Fruit fly (Drosophila melanogaster) whole organism, embryonic: ENCODE results near the gene Ac76E.

Experiments used
- Atf6 ChIP-seq: fragments of 200-800 bp; sonication (Bioruptor generic); IDR thresholded peaks from 2 replicates; pipeline ENCODE4 v1.3.6; 2022; ENCODE audit warnings: missing biosample characterization, missing genetic modification characterization
- B-H2 ChIP-seq: fragments of 200-800 bp; sonication (Bioruptor generic); optimal IDR thresholded peaks from 2 replicates; lab custom pipeline; 2018; ENCODE audit warnings: missing biosample characterization, mild to moderate bottlenecking, missing genetic modification characterization
- Blimp-1 ChIP-seq: fragments of 200-800 bp; sonication (Bioruptor generic); optimal IDR thresholded peaks from 3 replicates; lab custom pipeline; 2018; ENCODE audit warnings: missing biosample characterization, missing genetic modification characterization, mild to moderate bottlenecking, moderate library complexity, missing genetic modification reagents
- CG11696 ChIP-seq: fragments of 200-800 bp; sonication (Bioruptor generic); IDR thresholded peaks from 2 replicates; pipeline ENCODE4 v1.3.6; 2022; ENCODE audit warnings: missing biosample characterization, missing genetic modification characterization
- CG13624 ChIP-seq: fragments of 200-800 bp; sonication (Bioruptor generic); optimal IDR thresholded peaks from 2 replicates; lab custom pipeline; 2016; ENCODE audit warnings: missing biosample characterization, missing genetic modification characterization
- CG15073 ChIP-seq: fragments of 200-800 bp; sonication (Bioruptor generic); optimal IDR thresholded peaks from 2 replicates; lab custom pipeline; 2016; ENCODE audit warnings: missing biosample characterization, missing genetic modification characterization
- CG15479 ChIP-seq: fragments of 200-800 bp; sonication (Bioruptor generic); optimal IDR thresholded peaks from 3 replicates; lab custom pipeline; 2019; ENCODE audit warnings: missing biosample characterization, mild to moderate bottlenecking, missing genetic modification characterization, moderate library complexity
- CG17385 ChIP-seq: fragments of 200-800 bp; sonication (Bioruptor generic); optimal IDR thresholded peaks from 3 replicates; lab custom pipeline; 2018; ENCODE audit warnings: missing biosample characterization, mild to moderate bottlenecking, missing genetic modification characterization
- CG1792 ChIP-seq: fragments of 200-800 bp; sonication (Bioruptor generic); optimal IDR thresholded peaks from 2 replicates; lab custom pipeline; 2016; ENCODE audit warnings: missing biosample characterization, missing genetic modification characterization
- CG18011 ChIP-seq: fragments of 200-800 bp; sonication (Bioruptor generic); optimal IDR thresholded peaks from 2 replicates; lab custom pipeline; 2017; ENCODE audit warnings: missing biosample characterization, missing genetic modification characterization, mild to moderate bottlenecking, moderate library complexity, missing genotype
- CG1832 ChIP-seq: fragments of 200-800 bp; sonication (Bioruptor generic); optimal IDR thresholded peaks from 2 replicates; lab custom pipeline; 2017; ENCODE audit warnings: missing biosample characterization, mild to moderate bottlenecking, missing genetic modification characterization, inconsistent platforms
- CG18764 ChIP-seq: fragments of 200-800 bp; sonication (Bioruptor generic); optimal IDR thresholded peaks from 3 replicates; lab custom pipeline; 2016; ENCODE audit warnings: missing biosample characterization, missing genetic modification characterization
- CG2129 ChIP-seq: fragments of 200-800 bp; sonication (Bioruptor generic); IDR thresholded peaks from 2 replicates; pipeline ENCODE4 v1.3.6; 2022; ENCODE audit warnings: missing biosample characterization, missing genetic modification characterization; ENCODE audit not compliant: partially characterized antibody
- CG2199 ChIP-seq: fragments of 200-800 bp; sonication (Bioruptor generic); IDR thresholded peaks from 3 replicates; pipeline ENCODE4 v1.3.6; 2022; ENCODE audit warnings: missing biosample characterization, missing genetic modification characterization
- CG2202 ChIP-seq: fragments of 200-800 bp; sonication (Bioruptor generic); optimal IDR thresholded peaks from 2 replicates; lab custom pipeline; 2018; ENCODE audit warnings: missing biosample characterization, mild to moderate bottlenecking, missing genetic modification characterization
- CG2678 ChIP-seq: fragments of 200-800 bp; sonication (Bioruptor generic); optimal IDR thresholded peaks from 3 replicates; lab custom pipeline; 2019; ENCODE audit warnings: missing biosample characterization, mild to moderate bottlenecking, missing genetic modification characterization, moderate library complexity
- CG32532 ChIP-seq: fragments of 200-800 bp; sonication (Bioruptor generic); IDR thresholded peaks from 2 replicates; pipeline ENCODE4 v1.3.6; 2022; ENCODE audit warnings: missing biosample characterization, missing genetic modification characterization
- CG3847 ChIP-seq: fragments of 200-800 bp; sonication (Bioruptor generic); IDR thresholded peaks from 2 replicates; pipeline ENCODE4 v1.3.6; 2022; ENCODE audit warnings: missing biosample characterization, missing genetic modification characterization
- CG6254 ChIP-seq: fragments of 200-800 bp; sonication (Bioruptor generic); optimal IDR thresholded peaks from 3 replicates; lab custom pipeline; 2017; ENCODE audit warnings: mild to moderate bottlenecking, missing biosample characterization, missing genetic modification reagents, missing genetic modification characterization
- CG7745 ChIP-seq: fragments of 200-800 bp; sonication (Bioruptor generic); optimal IDR thresholded peaks from 2 replicates; lab custom pipeline; 2018; ENCODE audit warnings: missing biosample characterization, mild to moderate bottlenecking, missing genetic modification characterization, moderate library complexity
- CG8765 ChIP-seq: fragments of 200-800 bp; sonication (Bioruptor generic); IDR thresholded peaks from 2 replicates; pipeline ENCODE4 v1.3.6; 2022; ENCODE audit warnings: missing biosample characterization, missing genetic modification characterization
- CG8944 ChIP-seq: fragments of 200-800 bp; sonication (Bioruptor generic); optimal IDR thresholded peaks from 3 replicates; lab custom pipeline; 2016; ENCODE audit warnings: missing biosample characterization, missing genetic modification characterization
- Dek ChIP-seq: fragments of 200-800 bp; sonication (Bioruptor generic); optimal IDR thresholded peaks from 3 replicates; lab custom pipeline; 2019; ENCODE audit warnings: missing biosample characterization, mild to moderate bottlenecking, missing genetic modification characterization, moderate library complexity
- Dll ChIP-seq: fragments of 200-800 bp; sonication (Bioruptor generic); IDR thresholded peaks from 4 replicates; pipeline ENCODE4 v1.3.6; 2022; ENCODE audit warnings: missing biosample characterization, missing genetic modification characterization; ENCODE audit not compliant: partially characterized antibody
- Hey ChIP-seq: fragments of 200-800 bp; sonication (Bioruptor generic); optimal IDR thresholded peaks from 3 replicates; lab custom pipeline; 2018; ENCODE audit warnings: missing biosample characterization, mild to moderate bottlenecking, missing genetic modification characterization
- Hr3 ChIP-seq: fragments of 200-800 bp; sonication (Bioruptor generic); optimal IDR thresholded peaks from 3 replicates; lab custom pipeline; 2016; ENCODE audit warnings: missing biosample characterization, missing genetic modification characterization
- Hr39 ChIP-seq: fragments of >200 bp; optimal IDR thresholded peaks from 2 replicates; lab custom pipeline; 2017
- Kr ChIP-seq: fragments of 200-800 bp; sonication (Bioruptor generic); optimal IDR thresholded peaks from 2 replicates; lab custom pipeline; 2017; ENCODE audit warnings: missing biosample characterization, mild to moderate bottlenecking, missing genetic modification characterization
- Lhr ChIP-seq: fragments of 200-800 bp; sonication (Bioruptor generic); optimal IDR thresholded peaks from 3 replicates; lab custom pipeline; 2017; ENCODE audit warnings: mild to moderate bottlenecking, missing biosample characterization, missing genetic modification reagents, missing genetic modification characterization
- Lpt ChIP-seq: fragments of >200 bp; optimal IDR thresholded peaks from 2 replicates; lab custom pipeline; 2018; ENCODE audit warnings: missing biosample characterization, missing genetic modification characterization
- NC2α ChIP-seq: fragments of 200-800 bp; sonication (Bioruptor generic); optimal IDR thresholded peaks from 2 replicates; lab custom pipeline; 2016; ENCODE audit warnings: missing biosample characterization, missing genetic modification characterization
- Trl ChIP-seq, 3 experiments: fragments of >200 bp in 2 of 3; fragments of 200-800 bp in 1 of 3; sonication (Bioruptor generic) in 1 of 3; optimal IDR thresholded peaks; 2 replicates in 1 of 3; 3 replicates in 2 of 3; lab custom pipeline; 2016 to 2017; ENCODE audit warnings: missing biosample characterization in 1 of 3, missing genetic modification characterization in 1 of 3
- Xrp1 ChIP-seq: fragments of 200-800 bp; sonication (Bioruptor generic); IDR thresholded peaks from 2 replicates; pipeline ENCODE4 v1.3.6; 2022; ENCODE audit warnings: missing biosample characterization, missing genetic modification characterization
- br ChIP-seq: fragments of >200 bp; optimal IDR thresholded peaks from 2 replicates; lab custom pipeline; 2017
- crc ChIP-seq: fragments of 200-800 bp; sonication (Bioruptor generic); optimal IDR thresholded peaks from 2 replicates; lab custom pipeline; 2016; ENCODE audit warnings: missing biosample characterization, missing genetic modification characterization
- dati ChIP-seq: fragments of 200-800 bp; sonication (Bioruptor generic); IDR thresholded peaks from 2 replicates; pipeline ENCODE4 v1.3.6; 2022; ENCODE audit warnings: missing biosample characterization, missing genetic modification characterization
- dm ChIP-seq: fragments of 200-800 bp; sonication (Bioruptor generic); optimal IDR thresholded peaks from 3 replicates; lab custom pipeline; 2016; ENCODE audit warnings: missing biosample characterization, missing genetic modification characterization
- esg ChIP-seq: fragments of 200-800 bp; sonication (Bioruptor generic); conservative IDR thresholded peaks from 2 replicates; pipeline ENCODE4 v1.3.6; 2022; ENCODE audit warnings: missing biosample characterization, missing genetic modification characterization
- fru ChIP-seq: fragments of >200 bp; optimal IDR thresholded peaks from 2 replicates; lab custom pipeline; 2017
- gcm ChIP-seq: fragments of 200-800 bp; sonication (Bioruptor generic); optimal IDR thresholded peaks from 2 replicates; lab custom pipeline; 2019; ENCODE audit warnings: missing biosample characterization, mild to moderate bottlenecking, missing genetic modification characterization, moderate library complexity
- gfzf ChIP-seq: fragments of 200-800 bp; sonication (Bioruptor generic); optimal IDR thresholded peaks from 2 replicates; lab custom pipeline; 2016; ENCODE audit warnings: missing biosample characterization, mild to moderate bottlenecking, missing genetic modification characterization, moderate library complexity
- gt ChIP-seq: fragments of 200-800 bp; sonication (Bioruptor generic); IDR thresholded peaks from 2 replicates; pipeline ENCODE4 v1.3.6; 2022; ENCODE audit warnings: missing biosample characterization, missing genetic modification characterization
- ham ChIP-seq: fragments of 200-800 bp; sonication (Bioruptor generic); IDR thresholded peaks from 2 replicates; pipeline ENCODE4 v1.3.6; 2022; ENCODE audit warnings: missing biosample characterization, missing genetic modification characterization
- lov ChIP-seq, 2 experiments: fragments of 200-800 bp in 1 of 2; fragments of >200 bp in 1 of 2; sonication (Bioruptor generic) in 1 of 2; IDR thresholded peaks in 1 of 2; optimal IDR thresholded peaks in 1 of 2; 2 replicates in 1 of 2; 3 replicates in 1 of 2; pipeline versions ENCODE4 v1.3.6 to Lab custom; 2017 to 2022; ENCODE audit warnings: missing biosample characterization in 1 of 2, missing genetic modification characterization in 1 of 2
- schlank ChIP-seq: fragments of 200-800 bp; sonication (Bioruptor generic); optimal IDR thresholded peaks from 2 replicates; lab custom pipeline; 2018; ENCODE audit warnings: missing biosample characterization, mild to moderate bottlenecking, missing genetic modification characterization
- stwl ChIP-seq: fragments of 200-800 bp; sonication (Bioruptor generic); optimal IDR thresholded peaks from 3 replicates; lab custom pipeline; 2018; ENCODE audit warnings: missing biosample characterization, mild to moderate bottlenecking, missing genetic modification characterization, moderate library complexity
- tin ChIP-seq: fragments of 200-800 bp; sonication (Bioruptor generic); optimal IDR thresholded peaks from 3 replicates; lab custom pipeline; 2016; ENCODE audit warnings: missing biosample characterization, missing genetic modification characterization
- twi ChIP-seq: fragments of 200-800 bp; optimal IDR thresholded peaks from 2 replicates; lab custom pipeline; 2019; ENCODE audit warnings: missing biosample characterization, mild to moderate bottlenecking, missing genetic modification characterization, moderate library complexity
- unc-4 ChIP-seq: fragments of 200-800 bp; sonication (Bioruptor generic); IDR thresholded peaks from 2 replicates; pipeline ENCODE4 v1.3.6; 2022; ENCODE audit warnings: missing biosample characterization, missing genetic modification characterization; ENCODE audit not compliant: partially characterized antibody

Ac76E gene

dm6 chr3L:19906780-19907705 is 32.0 kb upstream of the Ac76E start (continued):
- TF ChIP-seq gcm (GFP tag; lab: Kevin White, UChicago) (peak; percentile 43), CG1792 (GFP tag; lab: Kevin White, UChicago) (peak; percentile 64), crc (GFP tag; lab: Kevin White, UChicago) (no peak), CG17385 (GFP tag; lab: Kevin White, UChicago) (peak; percentile 37), gfzf (GFP tag; lab: Kevin White, UChicago) (no peak), schlank (tag; lab: Kevin White, UChicago) (peak; percentile 79), CG2129 (GFP tag; lab: Robert Waterston, UW) (no peak), Trl (optimal IDR thresholded peaks at IDR 0.05; lab: Kevin White, UChicago) (peak; percentile 66 to 86), Trl (GFP tag; optimal IDR thresholded peaks at IDR 0.05; lab: Kevin White, UChicago) (peak; percentile 77), Atf6 (GFP tag; lab: Robert Waterston, UW) (peak; percentile 67), lov (optimal IDR thresholded peaks at IDR 0.05; lab: Kevin White, UChicago) (no peak), lov (GFP tag; IDR thresholded peaks at IDR 0.05; lab: Robert Waterston, UW) (peak; percentile 87), CG15073 (GFP tag; lab: Kevin White, UChicago) (no peak), Hey (peak; percentile 25), B-H2 (GFP tag; lab: Kevin White, UChicago) (no peak), CG7745 (tag; lab: Kevin White, UChicago) (peak; percentile 26), CG3847 (GFP tag; lab: Robert Waterston, UW) (no peak; the same call in 1 of the 2 replicates), Xrp1 (GFP tag; lab: Robert Waterston, UW) (peak; percentile 78), CG8944 (GFP tag; lab: Kevin White, UChicago) (peak; percentile 53), unc-4 (GFP tag; lab: Robert Waterston, UW) (no peak), CG2678 (tag; lab: Kevin White, UChicago) (peak; percentile 66), dati (GFP tag; lab: Robert Waterston, UW) (no peak), Lhr (GFP tag; lab: Kevin White, UChicago) (peak; percentile 62), dm (peak; percentile 4), CG1832 (GFP tag; lab: Kevin White, UChicago) (no peak), CG18764 (GFP tag; lab: Kevin White, UChicago) (peak; percentile 64), CG2202 (peak; percentile 71), Dek (tag; lab: Kevin White, UChicago) (no peak), Hr39 (lab: Kevin White, UChicago) (no peak), Hr3 (GFP tag; lab: Kevin White, UChicago) (no peak), Blimp-1 (GFP tag; lab: Kevin White, UChicago) (peak; percentile 95), stwl (tag; lab: Kevin White, UChicago) (peak; percentile 26), CG18011 (GFP tag; lab: Kevin White, UChicago) (peak; percentile 33), tin (GFP tag; lab: Kevin White, UChicago) (peak; percentile 12), Dll (GFP tag; lab: Robert Waterston, UW) (no peak), Lpt (GFP tag; lab: Kevin White, UChicago) (no peak), CG8765 (GFP tag; lab: Robert Waterston, UW) (no peak), CG13624 (GFP tag; lab: Kevin White, UChicago) (peak; percentile 14), br (lab: Kevin White, UChicago) (no peak), ham (no peak), CG11696 (GFP tag; lab: Robert Waterston, UW) (peak; percentile 48), CG15479 (peak; percentile 60), esg (no peak), NC2α (GFP tag; lab: Kevin White, UChicago) (peak; percentile 12), CG2199 (GFP tag; lab: Robert Waterston, UW) (peak; percentile 83; the same call in 2 of the 3 replicates), fru (lab: Kevin White, UChicago) (no peak), CG6254 (GFP tag; lab: Kevin White, UChicago) (peak; percentile 53), CG32532 (GFP tag; lab: Robert Waterston, UW) (no peak), twi (tag; lab: Kevin White, UChicago) (peak; percentile 29), gt (GFP tag; lab: Robert Waterston, UW) (no peak), Kr (GFP tag; lab: Kevin White, UChicago) (peak; percentile 22)
